Fruit fly (Drosophila melanogaster) whole organism, prepupa: ENCODE results near the gene Tet.

Experiments
- Blimp-1 ChIP-seq: fragments of 200-800 bp; sonication (Bioruptor generic); optimal IDR thresholded peaks from 3 replicates; lab custom pipeline; 2017; ENCODE audit warnings: missing biosample characterization, missing genetic modification characterization, mild to moderate bottlenecking, moderate library complexity, missing genetic modification reagents
- CG10669 ChIP-seq: fragments of 200-800 bp; sonication (Bioruptor generic); optimal IDR thresholded peaks from 3 replicates; lab custom pipeline; 2018; ENCODE audit warnings: missing biosample characterization, mild to moderate bottlenecking, missing genetic modification characterization, moderate library complexity
- CG11294 ChIP-seq: fragments of 200-800 bp; sonication (Bioruptor generic); IDR thresholded peaks from 2 replicates; pipeline ENCODE4 v1.3.6; 2022; ENCODE audit warnings: missing biosample characterization, missing genetic modification characterization
- CG11762 ChIP-seq: fragments of 200-800 bp; sonication (Bioruptor generic); optimal IDR thresholded peaks from 3 replicates; lab custom pipeline; 2016; ENCODE audit warnings: missing biosample characterization, missing genetic modification characterization; ENCODE audit not compliant: insufficient read depth
- CG11902 ChIP-seq: fragments of 200-800 bp; sonication (Bioruptor generic); optimal IDR thresholded peaks from 3 replicates; lab custom pipeline; 2016; ENCODE audit warnings: missing biosample characterization, missing genetic modification characterization
- CG15336 ChIP-seq: fragments of 200-800 bp; sonication (Bioruptor generic); IDR thresholded peaks from 2 replicates; pipeline ENCODE4 v1.3.6; 2022; ENCODE audit warnings: missing biosample characterization, missing genetic modification characterization
- CG1621 ChIP-seq: fragments of 200-800 bp; sonication (Bioruptor generic); optimal IDR thresholded peaks from 3 replicates; lab custom pipeline; 2018; ENCODE audit warnings: missing biosample characterization, mild to moderate bottlenecking, missing genetic modification characterization
- CG16779 ChIP-seq: fragments of 200-800 bp; sonication (Bioruptor generic); optimal IDR thresholded peaks from 3 replicates; lab custom pipeline; 2017; ENCODE audit warnings: missing biosample characterization, mild to moderate bottlenecking, missing genetic modification characterization
- CG3032 ChIP-seq: fragments of 200-800 bp; optimal IDR thresholded peaks from 2 replicates; lab custom pipeline; 2019; ENCODE audit warnings: missing biosample characterization, mild to moderate bottlenecking, missing genetic modification characterization, moderate library complexity
- CG31627 ChIP-seq: fragments of 200-800 bp; sonication (Bioruptor generic); optimal IDR thresholded peaks from 3 replicates; lab custom pipeline; 2016; ENCODE audit warnings: missing biosample characterization, missing genetic modification characterization
- CG32006 ChIP-seq: fragments of 200-800 bp; sonication (Bioruptor generic); optimal IDR thresholded peaks from 3 replicates; lab custom pipeline; 2017; ENCODE audit warnings: missing biosample characterization, mild to moderate bottlenecking, missing genetic modification characterization
- CG34406 ChIP-seq: fragments of 200-800 bp; sonication (Bioruptor generic); optimal IDR thresholded peaks from 3 replicates; lab custom pipeline; 2016; ENCODE audit warnings: missing biosample characterization, missing genetic modification characterization
- CG3919 ChIP-seq: fragments of 200-800 bp; sonication (Bioruptor generic); optimal IDR thresholded peaks from 3 replicates; lab custom pipeline; 2016; ENCODE audit warnings: missing biosample characterization, missing genetic modification characterization
- CG6163 ChIP-seq: fragments of 200-800 bp; sonication (Bioruptor generic); IDR thresholded peaks from 3 replicates; pipeline ENCODE4 v1.3.6; 2022; ENCODE audit warnings: missing biosample characterization, missing genetic modification characterization
- CG6276 ChIP-seq: fragments of 200-800 bp; sonication (Bioruptor generic); optimal IDR thresholded peaks from 2 replicates; lab custom pipeline; 2017; ENCODE audit warnings: missing biosample characterization, mild to moderate bottlenecking, missing genetic modification characterization
- CG6792 ChIP-seq: fragments of 200-800 bp; sonication (Bioruptor generic); optimal IDR thresholded peaks from 3 replicates; lab custom pipeline; 2016; ENCODE audit warnings: missing biosample characterization, missing genetic modification characterization
- CG6808 ChIP-seq: fragments of 200-800 bp; sonication (Bioruptor generic); optimal IDR thresholded peaks from 3 replicates; lab custom pipeline; 2017; ENCODE audit warnings: missing biosample characterization, missing genetic modification characterization, mild to moderate bottlenecking, moderate library complexity, missing genetic modification reagents
- CG7368 ChIP-seq: fragments of 200-800 bp; sonication (Bioruptor generic); optimal IDR thresholded peaks from 3 replicates; lab custom pipeline; 2016; ENCODE audit warnings: missing biosample characterization, missing genetic modification characterization
- CG8119 ChIP-seq: fragments of 200-800 bp; sonication (Bioruptor generic); IDR thresholded peaks from 3 replicates; pipeline ENCODE4 v1.3.6; 2022; ENCODE audit warnings: missing biosample characterization, missing genetic modification characterization
- CG8632 ChIP-seq: fragments of 200-800 bp; sonication (Bioruptor generic); optimal IDR thresholded peaks from 3 replicates; lab custom pipeline; 2016; ENCODE audit warnings: missing biosample characterization, missing genetic modification characterization
- Eip75B ChIP-seq: fragments of 200-800 bp; sonication (Bioruptor generic); optimal IDR thresholded peaks from 3 replicates; lab custom pipeline; 2016; ENCODE audit warnings: missing biosample characterization, missing genetic modification characterization
- Eip78C ChIP-seq: fragments of 200-800 bp; sonication (Bioruptor generic); peaks from one replicate; lab custom pipeline; 2016; ENCODE audit warnings: missing biosample characterization, missing genetic modification characterization
- Eip93F ChIP-seq: fragments of 200-800 bp; sonication (Bioruptor generic); optimal IDR thresholded peaks from 2 replicates; lab custom pipeline; 2016; ENCODE audit warnings: missing biosample characterization, mild to moderate bottlenecking, missing genetic modification characterization
- Ets21C ChIP-seq: fragments of 200-800 bp; sonication (Bioruptor generic); optimal IDR thresholded peaks from 3 replicates; lab custom pipeline; 2016; ENCODE audit warnings: missing biosample characterization, missing genetic modification characterization
- Gug ChIP-seq: fragments of 200-800 bp; sonication (Bioruptor generic); IDR thresholded peaks from 2 replicates; pipeline ENCODE4 v1.3.6; 2022; ENCODE audit warnings: missing biosample characterization, missing genetic modification characterization
- Hr4 ChIP-seq: fragments of 200-800 bp; sonication (Bioruptor generic); optimal IDR thresholded peaks from 3 replicates; lab custom pipeline; 2016; ENCODE audit warnings: missing biosample characterization, missing genetic modification characterization
- Met ChIP-seq: fragments of 200-800 bp; sonication (Bioruptor generic); optimal IDR thresholded peaks from 3 replicates; lab custom pipeline; 2016; ENCODE audit warnings: missing biosample characterization, missing genetic modification characterization
- OdsH ChIP-seq: fragments of 200-800 bp; sonication (Bioruptor generic); optimal IDR thresholded peaks from 3 replicates; lab custom pipeline; 2016; ENCODE audit warnings: missing biosample characterization, missing genetic modification characterization
- Sox102F ChIP-seq: fragments of 200-800 bp; sonication (Bioruptor generic); optimal IDR thresholded peaks from 2 replicates; lab custom pipeline; 2016; ENCODE audit warnings: missing biosample characterization, mild to moderate bottlenecking, missing genetic modification characterization
- Sox14 ChIP-seq: fragments of 200-800 bp; sonication (Bioruptor generic); optimal IDR thresholded peaks from 3 replicates; lab custom pipeline; 2016; ENCODE audit warnings: missing biosample characterization, missing genetic modification characterization
- Sox15 ChIP-seq: fragments of 200-800 bp; sonication (Bioruptor generic); optimal IDR thresholded peaks from 3 replicates; lab custom pipeline; 2016; ENCODE audit warnings: missing biosample characterization, missing genetic modification characterization
- achi ChIP-seq: fragments of 200-800 bp; sonication (Bioruptor generic); optimal IDR thresholded peaks from 3 replicates; lab custom pipeline; 2016; ENCODE audit warnings: missing biosample characterization, missing genetic modification characterization
- acj6 ChIP-seq: fragments of 200-800 bp; sonication (Bioruptor generic); optimal IDR thresholded peaks from 3 replicates; lab custom pipeline; 2016; ENCODE audit warnings: missing biosample characterization, missing genetic modification characterization
- dac ChIP-seq: fragments of 200-800 bp; sonication (Bioruptor generic); optimal IDR thresholded peaks from 2 replicates; lab custom pipeline; 2017; ENCODE audit warnings: missing biosample characterization, mild to moderate bottlenecking, missing genetic modification characterization
- dsx ChIP-seq: fragments of 200-800 bp; optimal IDR thresholded peaks from 3 replicates; lab custom pipeline; 2019; ENCODE audit warnings: missing biosample characterization, mild to moderate bottlenecking, missing genetic modification characterization, moderate library complexity; ENCODE audit not compliant: poor library complexity, severe bottlenecking
- esn ChIP-seq: fragments of 200-800 bp; sonication (Bioruptor generic); optimal IDR thresholded peaks from 2 replicates; lab custom pipeline; 2016; ENCODE audit warnings: missing biosample characterization, mild to moderate bottlenecking, missing genetic modification characterization, moderate library complexity
- fd59A ChIP-seq: fragments of 200-800 bp; sonication (Bioruptor generic); optimal IDR thresholded peaks from 2 replicates; lab custom pipeline; 2017; ENCODE audit warnings: missing biosample characterization, mild to moderate bottlenecking, missing genetic modification characterization, missing genetic modification reagents
- lz ChIP-seq: fragments of 200-800 bp; sonication (Bioruptor generic); optimal IDR thresholded peaks from 3 replicates; lab custom pipeline; 2016; ENCODE audit warnings: missing biosample characterization, missing genetic modification characterization
- net ChIP-seq: fragments of 200-800 bp; sonication (Bioruptor generic); optimal IDR thresholded peaks from 3 replicates; lab custom pipeline; 2016; ENCODE audit warnings: missing biosample characterization, missing genetic modification characterization
- pdm3 ChIP-seq: fragments of 200-800 bp; sonication (Bioruptor generic); optimal IDR thresholded peaks from 3 replicates; lab custom pipeline; 2016; ENCODE audit warnings: missing biosample characterization, missing genetic modification characterization
- spab ChIP-seq: fragments of 200-800 bp; sonication (Bioruptor generic); optimal IDR thresholded peaks from 2 replicates; lab custom pipeline; 2017; ENCODE audit warnings: missing biosample characterization, mild to moderate bottlenecking, missing genetic modification characterization, missing genetic modification reagents
- svp ChIP-seq: fragments of 200-800 bp; sonication (Bioruptor generic); peaks from one replicate; lab custom pipeline; 2016; ENCODE audit warnings: missing biosample characterization, missing genetic modification characterization
- topi ChIP-seq: fragments of 200-800 bp; sonication (Bioruptor generic); optimal IDR thresholded peaks from 3 replicates; lab custom pipeline; 2016; ENCODE audit warnings: missing biosample characterization, missing genetic modification characterization

Gene Tet

DNA sequence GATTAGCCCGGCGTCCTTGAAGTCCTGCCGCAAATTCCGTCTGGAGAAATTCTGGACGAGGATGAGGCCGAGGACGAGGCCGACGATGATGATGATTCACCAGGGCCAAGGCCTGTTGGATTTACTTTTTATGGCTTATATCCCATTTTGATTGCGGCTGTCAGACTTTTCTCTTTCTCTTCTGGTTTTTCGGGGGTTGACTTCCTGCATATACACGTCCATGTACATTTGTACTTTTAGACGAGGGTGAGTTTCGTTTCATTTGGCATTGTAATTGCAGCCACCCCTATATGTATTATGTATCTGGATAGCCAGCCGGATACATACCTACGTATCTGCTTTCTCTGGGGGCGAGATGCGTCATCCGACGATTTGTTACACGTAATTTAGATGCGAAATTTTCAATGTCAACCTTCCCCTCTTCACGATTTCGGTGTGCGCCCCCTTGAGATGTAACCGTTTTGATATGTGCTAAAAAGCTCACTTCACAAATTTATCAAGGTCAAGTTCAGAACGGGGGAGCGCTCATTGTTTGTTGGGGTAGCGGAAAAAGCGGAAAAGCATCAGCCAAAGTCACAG is 23.4 kb downstream of the Tet start:
- TF ChIP-seq achi (GFP tag; lab: Kevin White, UChicago) (no peak), CG8119 (GFP tag; lab: Robert Waterston, UW) (no peak), Eip93F (GFP tag; lab: Kevin White, UChicago) (no peak), CG8632 (GFP tag; lab: Kevin White, UChicago) (no peak), Blimp-1 (no peak), CG6792 (GFP tag; lab: Kevin White, UChicago) (no peak), CG16779 (tag; lab: Kevin White, UChicago) (no peak), CG3919 (GFP tag; lab: Kevin White, UChicago) (no peak), CG7368 (no peak), dac (no peak), Eip78C (no peak), CG31627 (GFP tag; lab: Kevin White, UChicago) (no peak), Ets21C (GFP tag; lab: Kevin White, UChicago) (no peak), CG10669 (GFP tag; lab: Kevin White, UChicago) (no peak)

DNA sequence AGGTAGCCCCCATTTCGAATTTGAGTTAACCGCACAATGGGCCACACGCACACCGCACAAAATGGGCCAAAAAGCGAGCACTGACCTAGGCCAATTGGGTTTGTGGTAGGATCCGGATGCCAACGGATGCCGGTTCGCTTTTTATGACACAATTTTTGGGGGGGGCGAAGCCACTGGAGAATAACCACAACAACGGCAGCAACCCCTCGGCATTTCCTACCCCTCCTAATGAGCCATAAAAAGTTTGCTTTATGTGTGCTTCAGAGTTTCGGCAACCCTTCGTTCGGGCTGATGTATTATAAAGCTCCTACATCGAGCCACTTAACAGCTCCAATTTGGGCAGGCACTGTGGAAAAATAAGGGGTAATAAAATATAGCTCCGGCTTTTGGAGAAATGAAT is 24.3 kb downstream of the Tet start:
- TF ChIP-seq pdm3 (GFP tag; lab: Kevin White, UChicago) (no peak), Met (GFP tag; lab: Kevin White, UChicago) (no peak), CG3032 (no peak), fd59A (GFP tag; lab: Kevin White, UChicago) (no peak), CG34406 (GFP tag; lab: Kevin White, UChicago) (no peak), Hr4 (GFP tag; lab: Kevin White, UChicago) (no peak), CG16779 (tag; lab: Kevin White, UChicago) (no peak), CG31627 (GFP tag; lab: Kevin White, UChicago) (no peak)

- TF ChIP-seq Sox14 (GFP tag; lab: Kevin White, UChicago) (no peak), svp (peak; percentile 58), dsx (peak; percentile 66), Eip78C (peak; percentile 75), CG6163 (0 out of 3 replicates have a peak, but pooled peaks have one; percentile 10)
Measured at dm6 chr3L:2852763-2853334, 26.1 kb downstream of the Tet start.

- TF ChIP-seq lz (GFP tag; lab: Kevin White, UChicago) (peak; percentile 73), Eip78C (peak; percentile 52), dac (no peak), Ets21C (GFP tag; lab: Kevin White, UChicago) (peak; percentile 30), Sox102F (GFP tag; lab: Kevin White, UChicago) (no peak), CG6276 (GFP tag; lab: Kevin White, UChicago) (no peak), dsx (no peak), net (GFP tag; lab: Kevin White, UChicago) (no peak), CG8119 (GFP tag; lab: Robert Waterston, UW) (no peak), acj6 (GFP tag; lab: Kevin White, UChicago) (peak; percentile 14), CG31627 (GFP tag; lab: Kevin White, UChicago) (peak; percentile 83), OdsH (GFP tag; lab: Kevin White, UChicago) (peak; percentile 24), CG32006 (GFP tag; lab: Kevin White, UChicago) (no peak), CG8632 (GFP tag; lab: Kevin White, UChicago) (no peak), CG11294 (GFP tag; lab: Robert Waterston, UW) (no peak), Eip93F (GFP tag; lab: Kevin White, UChicago) (no peak), esn (peak; percentile 65), CG11762 (GFP tag; lab: Kevin White, UChicago) (no peak), Gug (GFP tag; lab: Robert Waterston, UW) (no peak), achi (GFP tag; lab: Kevin White, UChicago) (no peak), Blimp-1 (no peak), CG15336 (GFP tag; lab: Robert Waterston, UW) (no peak), pdm3 (GFP tag; lab: Kevin White, UChicago) (peak; percentile 57), Sox15 (GFP tag; lab: Kevin White, UChicago) (peak; percentile 33), CG7368 (no peak), svp (peak; percentile 47), Met (GFP tag; lab: Kevin White, UChicago) (peak; percentile 23), CG3032 (peak; percentile 5), spab (GFP tag; lab: Kevin White, UChicago) (no peak), fd59A (GFP tag; lab: Kevin White, UChicago) (no peak), CG11902 (GFP tag; lab: Kevin White, UChicago) (peak; percentile 53), CG1621 (tag; lab: Kevin White, UChicago) (no peak), topi (GFP tag; lab: Kevin White, UChicago) (peak; percentile 50), Eip75B (no peak), CG6808 (GFP tag; lab: Kevin White, UChicago) (no peak)
Measured at dm6 chr3L:2851771-2852170, 27.2 kb downstream of the Tet start.
